Fruit fly (Drosophila melanogaster) whole organism, embryonic: ENCODE results near the gene mRpL24.

ENCODE experiments used
- Ada2b ChIP-seq: fragments of 200-800 bp; sonication (Bioruptor generic); IDR thresholded peaks from 2 replicates; pipeline ENCODE4 v1.3.6; 2022; ENCODE audit warnings: missing biosample characterization, missing genetic modification characterization
- Aef1 ChIP-seq: fragments of 200-800 bp; sonication (Bioruptor generic); IDR thresholded peaks from 3 replicates; pipeline ENCODE4 v1.3.6; 2022; ENCODE audit warnings: missing biosample characterization, missing genetic modification characterization
- Atf6 ChIP-seq: fragments of 200-800 bp; sonication (Bioruptor generic); IDR thresholded peaks from 2 replicates; pipeline ENCODE4 v1.3.6; 2022; ENCODE audit warnings: missing biosample characterization, missing genetic modification characterization
- Awh ChIP-seq: fragments of 200-800 bp; sonication (Bioruptor generic); IDR thresholded peaks from 2 replicates; pipeline ENCODE4, ENCODE4 v1.3.6; 2022; ENCODE audit warnings: missing biosample characterization, missing genetic modification characterization
- CG10267 ChIP-seq: fragments of 200-800 bp; sonication (Bioruptor generic); optimal IDR thresholded peaks from 2 replicates; lab custom pipeline; 2018; ENCODE audit warnings: missing biosample characterization, mild to moderate bottlenecking, missing genetic modification characterization, moderate library complexity
- CG1233 ChIP-seq: fragments of 200-800 bp; sonication (Bioruptor generic); optimal IDR thresholded peaks from 4 replicates; lab custom pipeline; 2018; ENCODE audit warnings: missing biosample characterization, mild to moderate bottlenecking, missing genetic modification characterization
- CG12391 ChIP-seq: fragments of 200-800 bp; sonication (Bioruptor generic); optimal IDR thresholded peaks from 3 replicates; lab custom pipeline; 2018; ENCODE audit warnings: missing biosample characterization, mild to moderate bottlenecking, missing genetic modification characterization, moderate library complexity
- CG15696 ChIP-seq: fragments of 200-800 bp; sonication (Bioruptor generic); optimal IDR thresholded peaks from 2 replicates; lab custom pipeline; 2019; ENCODE audit warnings: missing biosample characterization, mild to moderate bottlenecking, missing genetic modification characterization, moderate library complexity
- CG1602 ChIP-seq: fragments of 200-800 bp; sonication (Bioruptor generic); optimal IDR thresholded peaks from 3 replicates; lab custom pipeline; 2016; ENCODE audit warnings: missing biosample characterization, missing genetic modification characterization
- CG17385 ChIP-seq: fragments of 200-800 bp; sonication (Bioruptor generic); optimal IDR thresholded peaks from 3 replicates; lab custom pipeline; 2018; ENCODE audit warnings: missing biosample characterization, mild to moderate bottlenecking, missing genetic modification characterization
- CG1832 ChIP-seq: fragments of 200-800 bp; sonication (Bioruptor generic); optimal IDR thresholded peaks from 2 replicates; lab custom pipeline; 2017; ENCODE audit warnings: missing biosample characterization, mild to moderate bottlenecking, missing genetic modification characterization, inconsistent platforms
- CG18476 ChIP-seq: fragments of 200-800 bp; sonication (Bioruptor generic); optimal IDR thresholded peaks from 2 replicates; lab custom pipeline; 2016; ENCODE audit warnings: missing biosample characterization, mild to moderate bottlenecking, missing genetic modification characterization
- CG18619 ChIP-seq: fragments of 200-800 bp; sonication (Bioruptor generic); optimal IDR thresholded peaks from 3 replicates; lab custom pipeline; 2017; ENCODE audit warnings: missing biosample characterization, mild to moderate bottlenecking, missing genetic modification characterization
- CG2712 ChIP-seq: fragments of 200-800 bp; optimal IDR thresholded peaks from 3 replicates; lab custom pipeline; 2019; ENCODE audit warnings: missing biosample characterization, mild to moderate bottlenecking, missing genetic modification characterization, moderate library complexity
- CG31224 ChIP-seq: fragments of 200-800 bp; sonication (Bioruptor generic); IDR thresholded peaks from 2 replicates; pipeline ENCODE4 v1.3.6; 2022; ENCODE audit warnings: missing biosample characterization, missing genetic modification characterization
- CG32767 ChIP-seq: fragments of 200-800 bp; sonication (Bioruptor generic); IDR thresholded peaks from 2 replicates; pipeline ENCODE4 v1.3.6; 2022; ENCODE audit warnings: missing biosample characterization, missing genetic modification characterization
- CG4424 ChIP-seq: fragments of 200-800 bp; sonication (Bioruptor generic); optimal IDR thresholded peaks from 3 replicates; lab custom pipeline; 2016; ENCODE audit warnings: missing biosample characterization, missing genetic modification characterization
- CG5245 ChIP-seq: fragments of 200-800 bp; sonication (Bioruptor generic); optimal IDR thresholded peaks from 3 replicates; lab custom pipeline; 2016; ENCODE audit warnings: missing biosample characterization, missing genetic modification characterization
- CG6175 ChIP-seq: fragments of 200-800 bp; sonication (Bioruptor generic); IDR thresholded peaks from 3 replicates; pipeline ENCODE4 v1.3.6; 2022; ENCODE audit warnings: missing biosample characterization, missing genetic modification characterization
- CG6791 ChIP-seq: fragments of 200-800 bp; sonication (Bioruptor generic); IDR thresholded peaks from 3 replicates; pipeline ENCODE4 v1.3.6; 2022; ENCODE audit warnings: missing biosample characterization, missing genetic modification characterization; ENCODE audit not compliant: partially characterized antibody
- CG7372 ChIP-seq: fragments of 200-800 bp; sonication (Bioruptor generic); IDR thresholded peaks from 2 replicates; pipeline ENCODE4 v1.3.6; 2022; ENCODE audit warnings: missing biosample characterization, missing genetic modification characterization
- CG7556 ChIP-seq: fragments of 200-800 bp; sonication (Bioruptor generic); optimal IDR thresholded peaks from 2 replicates; lab custom pipeline; 2017; ENCODE audit warnings: missing biosample characterization, mild to moderate bottlenecking, missing genetic modification characterization
- CG7839 ChIP-seq: fragments of 200-800 bp; sonication (Bioruptor generic); optimal IDR thresholded peaks from 3 replicates; lab custom pipeline; 2018; ENCODE audit warnings: missing biosample characterization, mild to moderate bottlenecking, missing genetic modification characterization, moderate library complexity
- CG8388 ChIP-seq: fragments of 200-800 bp; sonication (Bioruptor generic); optimal IDR thresholded peaks from 2 replicates; lab custom pipeline; 2019; ENCODE audit warnings: missing biosample characterization, mild to moderate bottlenecking, missing genetic modification characterization, moderate library complexity
- CG9817 ChIP-seq: fragments of 200-800 bp; sonication (Bioruptor generic); optimal IDR thresholded peaks from 2 replicates; lab custom pipeline; 2018; ENCODE audit warnings: missing biosample characterization, mild to moderate bottlenecking, missing genetic modification characterization, moderate library complexity
- E2f1 ChIP-seq: fragments of 200-800 bp; sonication (Bioruptor generic); IDR thresholded peaks from 2 replicates; pipeline ENCODE4 v1.3.6; 2022; ENCODE audit warnings: missing biosample characterization, missing genetic modification characterization
- Max ChIP-seq: fragments of 200-800 bp; sonication (Bioruptor generic); optimal IDR thresholded peaks from 2 replicates; lab custom pipeline; 2016; ENCODE audit warnings: missing biosample characterization, mild to moderate bottlenecking, missing genetic modification characterization
- Nf-YA ChIP-seq: fragments of 200-800 bp; sonication (Bioruptor generic); IDR thresholded peaks from 2 replicates; pipeline ENCODE4 v1.3.6; 2022; ENCODE audit warnings: missing biosample characterization, missing genetic modification characterization
- Nf-YB ChIP-seq: fragments of 200-800 bp; sonication (Bioruptor generic); optimal IDR thresholded peaks from 3 replicates; lab custom pipeline; 2019; ENCODE audit warnings: missing biosample characterization, mild to moderate bottlenecking, missing genetic modification characterization, moderate library complexity
- Six4 ChIP-seq: fragments of 200-800 bp; sonication (Bioruptor generic); optimal IDR thresholded peaks from 2 replicates; lab custom pipeline; 2016; ENCODE audit warnings: missing biosample characterization, missing genetic modification characterization
- Sox102F ChIP-seq: fragments of 200-800 bp; sonication (Bioruptor generic); optimal IDR thresholded peaks from 2 replicates; lab custom pipeline; 2018; ENCODE audit warnings: missing biosample characterization, mild to moderate bottlenecking, missing genetic modification characterization, moderate library complexity
- Ssrp ChIP-seq: fragments of 200-800 bp; sonication (Bioruptor generic); optimal IDR thresholded peaks from 2 replicates; lab custom pipeline; 2018; ENCODE audit warnings: missing biosample characterization, mild to moderate bottlenecking, missing genetic modification characterization, moderate library complexity
- bcd ChIP-seq: fragments of 200-800 bp; sonication (Bioruptor generic); optimal IDR thresholded peaks from 2 replicates; lab custom pipeline; 2017; ENCODE audit warnings: missing biosample characterization, mild to moderate bottlenecking, missing genetic modification characterization
- ci ChIP-seq: fragments of 200-800 bp; sonication (Bioruptor generic); IDR thresholded peaks from 3 replicates; pipeline ENCODE4 v1.3.6; 2022; ENCODE audit warnings: missing biosample characterization, missing genetic modification characterization
- cwo ChIP-seq: fragments of 200-800 bp; sonication (Bioruptor generic); optimal IDR thresholded peaks from 3 replicates; lab custom pipeline; 2017; ENCODE audit warnings: missing biosample characterization, missing genetic modification characterization, mild to moderate bottlenecking, moderate library complexity, missing genetic modification reagents
- dmrt11E ChIP-seq: fragments of 200-800 bp; sonication (Bioruptor generic); optimal IDR thresholded peaks from 3 replicates; lab custom pipeline; 2018; ENCODE audit warnings: missing biosample characterization, mild to moderate bottlenecking, missing genetic modification characterization, moderate library complexity
- dmrt99B ChIP-seq: fragments of 200-800 bp; sonication (Bioruptor generic); optimal IDR thresholded peaks from 2 replicates; lab custom pipeline; 2018; ENCODE audit warnings: missing biosample characterization, mild to moderate bottlenecking, missing genetic modification characterization, moderate library complexity
- eve ChIP-seq, 2 experiments: fragments of >200 bp; optimal IDR thresholded peaks; 2 replicates each; lab custom pipeline; 2017; ENCODE audit warnings: missing biosample characterization in 2 of 2, missing genetic modification characterization in 2 of 2
- fd96Cb ChIP-seq: fragments of 200-800 bp; sonication (Bioruptor generic); optimal IDR thresholded peaks from 2 replicates; lab custom pipeline; 2018; ENCODE audit warnings: missing biosample characterization, mild to moderate bottlenecking, missing genetic modification characterization, moderate library complexity
- fru ChIP-seq: fragments of >200 bp; optimal IDR thresholded peaks from 2 replicates; lab custom pipeline; 2017
- grau ChIP-seq: fragments of 200-800 bp; optimal IDR thresholded peaks from 3 replicates; lab custom pipeline; 2019; ENCODE audit warnings: missing biosample characterization, mild to moderate bottlenecking, missing genetic modification characterization, moderate library complexity
- gsb-n ChIP-seq: fragments of 200-800 bp; sonication (Bioruptor generic); optimal IDR thresholded peaks from 3 replicates; lab custom pipeline; 2018; ENCODE audit warnings: missing biosample characterization, mild to moderate bottlenecking, missing genetic modification characterization
- h ChIP-seq: fragments of >200 bp; optimal IDR thresholded peaks from 2 replicates; lab custom pipeline; 2017
- lmd ChIP-seq: fragments of 200-800 bp; sonication (Bioruptor generic); IDR thresholded peaks from 2 replicates; pipeline ENCODE4 v1.3.6; 2022; ENCODE audit warnings: missing biosample characterization, missing genetic modification characterization
- otp ChIP-seq: fragments of 200-800 bp; sonication (Bioruptor generic); IDR thresholded peaks from 3 replicates; pipeline ENCODE4, ENCODE4 v1.3.6; 2022; ENCODE audit warnings: missing biosample characterization, missing genetic modification characterization
- rib ChIP-seq: fragments of 200-800 bp; sonication (Bioruptor generic); IDR thresholded peaks from 2 replicates; pipeline ENCODE4 v1.3.6; 2022; ENCODE audit warnings: missing biosample characterization, missing genetic modification characterization
- salm ChIP-seq: fragments of 200-800 bp; sonication (Bioruptor generic); optimal IDR thresholded peaks from 2 replicates; lab custom pipeline; 2018; ENCODE audit warnings: missing biosample characterization, mild to moderate bottlenecking, missing genetic modification characterization
- sens ChIP-seq: fragments of 200-800 bp; sonication (Bioruptor generic); peaks from one replicate; lab custom pipeline; 2016; ENCODE audit warnings: missing biosample characterization, missing genetic modification characterization
- tap ChIP-seq: fragments of 200-800 bp; optimal IDR thresholded peaks from 3 replicates; lab custom pipeline; 2019; ENCODE audit warnings: missing biosample characterization, mild to moderate bottlenecking, missing genetic modification characterization, moderate library complexity
- tgo ChIP-seq: fragments of 200-800 bp; sonication (Bioruptor generic); IDR thresholded peaks from 3 replicates; pipeline ENCODE4 v1.3.6; 2022; ENCODE audit warnings: missing biosample characterization, missing genetic modification characterization
- wek ChIP-seq: fragments of 200-800 bp; sonication (Bioruptor generic); optimal IDR thresholded peaks from 3 replicates; lab custom pipeline; 2018; ENCODE audit warnings: missing biosample characterization, mild to moderate bottlenecking, missing genetic modification characterization, moderate library complexity
- zfh1 ChIP-seq: fragments of 200-800 bp; sonication (Bioruptor generic); IDR thresholded peaks from 3 replicates; pipeline ENCODE4 v1.3.6; 2022; ENCODE audit warnings: missing biosample characterization, missing genetic modification characterization

mRpL24 gene

dm6 chr2L:4915715-4916153, 29.4 kb downstream of the mRpL24 start (continued):
- TF ChIP-seq tap, result no peak
- TF ChIP-seq dmrt99B (tag; lab: Kevin White, UChicago), result peak; percentile 51
- TF ChIP-seq CG6175 (GFP tag; lab: Robert Waterston, UW), result no peak
- TF ChIP-seq cwo (GFP tag; lab: Kevin White, UChicago), result peak; percentile 1
- TF ChIP-seq fd96Cb, result peak; percentile 50
- peak; percentile 15 for TF ChIP-seq CG8388 (GFP tag; lab: Kevin White, UChicago)
- TF ChIP-seq ci, result 0 out of 3 replicates have a peak, but pooled peaks have one; percentile 40
- peak; percentile 38 for TF ChIP-seq dmrt11E (tag; lab: Kevin White, UChicago)
- TF ChIP-seq tgo, result 0 out of 3 replicates have a peak, but pooled peaks have one; percentile 31
- TF ChIP-seq CG7556, result peak; percentile 40
- no peak for TF ChIP-seq h (lab: Kevin White, UChicago)
- 0 out of 2 replicates have a peak, but pooled peaks have one; percentile 43 for TF ChIP-seq Nf-YA
- peak; percentile 5 for TF ChIP-seq CG4424
- peak; percentile 6 for TF ChIP-seq gsb-n (tag; lab: Kevin White, UChicago)
- no peak for TF ChIP-seq CG9817 (tag; lab: Kevin White, UChicago)
- peak; percentile 37 for TF ChIP-seq CG12391 (tag; lab: Kevin White, UChicago)
- TF ChIP-seq CG10267, result peak; percentile 36
- peak; percentile 37 for TF ChIP-seq lmd (GFP tag; lab: Robert Waterston, UW)
- peak; percentile 23 for TF ChIP-seq bcd (GFP tag; lab: Kevin White, UChicago)
- TF ChIP-seq grau (tag; lab: Kevin White, UChicago), result peak; percentile 23
- no peak for TF ChIP-seq CG32767
- no peak for TF ChIP-seq CG1233 (GFP tag; lab: Kevin White, UChicago)
- TF ChIP-seq CG7839 (tag; lab: Kevin White, UChicago), result peak; percentile 41
- peak; percentile 53; the same call in 1 of the 2 replicates for TF ChIP-seq Awh
- peak; percentile 26 for TF ChIP-seq CG15696 (tag; lab: Kevin White, UChicago)
- TF ChIP-seq fru (lab: Kevin White, UChicago), result no peak
- peak; percentile 17 for TF ChIP-seq Ssrp (tag; lab: Kevin White, UChicago)
- 0 out of 3 replicates have a peak, but pooled peaks have one; percentile 13 for TF ChIP-seq zfh1
- TF ChIP-seq, all 482 proteins: peak for 83

DNA sequence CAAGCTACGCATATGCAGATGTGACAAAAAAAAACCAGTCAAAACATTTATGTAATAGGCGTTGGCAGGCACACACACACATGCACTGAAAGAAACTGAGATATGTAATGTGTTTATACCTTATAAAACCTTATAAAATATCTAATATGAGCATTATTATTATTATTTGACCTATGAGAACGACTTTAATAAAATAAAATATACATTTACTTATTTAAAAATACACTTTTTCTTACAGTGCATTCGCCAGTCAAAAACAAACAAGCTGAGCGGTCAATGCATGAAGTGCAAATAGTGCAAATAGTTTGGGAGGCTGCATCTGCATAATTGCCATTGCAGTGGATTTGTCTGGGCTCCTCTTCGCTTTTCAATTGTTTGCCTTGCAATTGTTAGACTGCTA, 37.2 kb downstream of the mRpL24 start:
- peak; percentile 90 for TF ChIP-seq sens (GFP tag; lab: Kevin White, UChicago)
- peak; percentile 47 for TF ChIP-seq CG1602 (GFP tag; lab: Kevin White, UChicago)
- peak; percentile 78 for TF ChIP-seq CG2712
- peak; percentile 50 for TF ChIP-seq Six4 (GFP tag; lab: Kevin White, UChicago)
- peak; percentile 55 for TF ChIP-seq CG5245 (GFP tag; lab: Kevin White, UChicago)
- TF ChIP-seq wek (GFP tag; lab: Kevin White, UChicago), result peak; percentile 43
- TF ChIP-seq CG18476 (GFP tag; lab: Kevin White, UChicago), result peak; percentile 0
- peak; percentile 31; the same call in 1 of the 2 replicates for TF ChIP-seq CG7372 (GFP tag; lab: Robert Waterston, UW)
- TF ChIP-seq eve (GFP tag; optimal IDR thresholded peaks at IDR 0.05; lab: Kevin White, UChicago), result peak in 1 of 2 experiments; percentile 90
- TF ChIP-seq CG18619 (GFP tag; lab: Kevin White, UChicago), result peak; percentile 55
- peak; percentile 54 for TF ChIP-seq Max (GFP tag; lab: Kevin White, UChicago)
- TF ChIP-seq E2f1 (GFP tag; lab: Robert Waterston, UW), result peak; percentile 61
- no peak for TF ChIP-seq CG6791 (GFP tag; lab: Robert Waterston, UW)
- TF ChIP-seq otp (GFP tag; lab: Robert Waterston, UW), result peak; percentile 30; the same call in 1 of the 3 replicates
- peak; percentile 62; the same call in 2 of the 3 replicates for TF ChIP-seq Aef1 (GFP tag; lab: Robert Waterston, UW)
- peak; percentile 79 for TF ChIP-seq CG17385
- peak; percentile 93 for TF ChIP-seq Sox102F
- no peak for TF ChIP-seq CG31224
- TF ChIP-seq dmrt99B (tag; lab: Kevin White, UChicago), result peak; percentile 93
- TF ChIP-seq salm (tag; lab: Kevin White, UChicago), result peak; percentile 73
- peak; percentile 83 for TF ChIP-seq Ada2b (GFP tag; lab: Robert Waterston, UW)
- no peak for TF ChIP-seq rib
- peak; percentile 51 for TF ChIP-seq Nf-YB (GFP tag; lab: Kevin White, UChicago)
- no peak for TF ChIP-seq CG1832 (GFP tag; lab: Kevin White, UChicago)
- peak; percentile 57; the same call in 1 of the 2 replicates for TF ChIP-seq Atf6 (GFP tag; lab: Robert Waterston, UW)
